Worm (Caenorhabditis elegans): ENCODE measurements around the gene pph-1.

The pph-1 gene

ce11 chrV:10684748-10685147 is 17.6 kb upstream of the pph-1 start:
- TF ChIP-seq ztf-29 (GFP tag; IDR thresholded peaks at IDR 0.05) (no peak), flt-1 (GFP tag; IDR thresholded peaks at IDR 0.05) (no peak)

DNA sequence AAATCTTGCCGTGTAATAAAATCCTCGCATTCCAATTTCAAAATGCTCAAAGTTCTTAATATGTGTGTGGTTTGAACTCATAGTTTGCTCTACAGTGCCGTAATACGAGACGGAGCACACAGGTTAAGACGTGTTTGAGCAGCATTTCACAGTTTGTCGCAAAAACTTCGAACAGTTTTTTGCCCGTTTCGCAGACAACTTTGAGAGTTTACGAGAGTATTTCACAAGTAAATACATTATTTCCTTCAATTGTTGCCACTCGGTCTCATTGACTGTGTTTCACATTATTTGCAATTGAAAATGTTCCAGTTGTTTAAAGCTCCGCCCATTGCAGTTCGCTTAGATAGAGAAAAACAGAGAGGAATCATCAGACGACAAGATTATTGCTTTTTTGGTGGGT is 14.7 kb upstream of the pph-1 start, which contains the start of gene F29F11.20:
TSS of gene F29F11.20 (plus strand) at position 301 of the 400 bp plus-strand sequence.
- TF ChIP-seq ztf-23 (GFP tag; IDR thresholded peaks at IDR 0.05) (no peak), ztf-29 (GFP tag; IDR thresholded peaks at IDR 0.05) (no peak), ref-1 (GFP tag; conservative IDR thresholded peaks at IDR 0.05) (no peak), T22C8.4 (GFP tag; IDR thresholded peaks at IDR 0.05) (no peak), klf-2 (GFP tag; conservative IDR thresholded peaks at IDR 0.05) (no peak), cog-1 (tag; optimal IDR thresholded peaks at IDR 0.05) (no peak), tab-1 (GFP tag; IDR thresholded peaks at IDR 0.05) (no peak), med-1 (GFP tag; optimal IDR thresholded peaks at IDR 0.05; ENCODE audit: insufficient read depth) (no peak), flt-1 (GFP tag; IDR thresholded peaks at IDR 0.05) (no peak)

ce11 chrV:10691313-10691712 is 11.0 kb upstream of the pph-1 start:
- TF ChIP-seq tab-1 (GFP tag; IDR thresholded peaks at IDR 0.05) (no peak), klf-2 (GFP tag; conservative IDR thresholded peaks at IDR 0.05) (no peak), flt-1 (GFP tag; IDR thresholded peaks at IDR 0.05) (no peak), T22C8.4 (GFP tag; IDR thresholded peaks at IDR 0.05) (no peak), cog-1 (tag; optimal IDR thresholded peaks at IDR 0.05) (no peak), ztf-23 (GFP tag; IDR thresholded peaks at IDR 0.05) (no peak), ref-1 (GFP tag; conservative IDR thresholded peaks at IDR 0.05) (no peak), ztf-29 (GFP tag; IDR thresholded peaks at IDR 0.05) (no peak), med-1 (GFP tag; optimal IDR thresholded peaks at IDR 0.05; ENCODE audit: insufficient read depth) (no peak)

DNA sequence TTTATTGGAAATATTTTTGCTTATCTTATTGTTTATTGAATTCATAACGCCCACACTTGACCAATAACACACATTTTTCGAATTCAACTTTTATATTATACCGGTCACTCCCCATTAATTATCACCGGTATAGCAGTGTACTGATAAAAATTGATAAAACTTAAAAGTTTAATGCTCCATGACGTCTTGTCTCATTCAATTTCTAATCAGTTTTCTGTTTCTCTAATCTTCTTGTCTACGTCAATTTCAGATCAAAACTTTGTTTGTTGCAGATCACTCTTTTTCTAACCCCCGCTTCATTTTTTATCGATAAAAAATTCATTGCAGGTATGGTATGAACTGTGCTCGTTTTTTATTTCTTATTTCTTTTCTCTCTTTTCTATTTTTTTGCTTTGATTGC is 8.6 kb upstream of the pph-1 start:
- TF ChIP-seq ref-1 (GFP tag; conservative IDR thresholded peaks at IDR 0.05) = no peak
- TF ChIP-seq T22C8.4 (GFP tag; IDR thresholded peaks at IDR 0.05) = no peak
- no peak for TF ChIP-seq cog-1 (tag; optimal IDR thresholded peaks at IDR 0.05)
- no peak for TF ChIP-seq ztf-29 (GFP tag; IDR thresholded peaks at IDR 0.05)
- no peak for TF ChIP-seq klf-2 (GFP tag; conservative IDR thresholded peaks at IDR 0.05)
- TF ChIP-seq ztf-23 (GFP tag; IDR thresholded peaks at IDR 0.05) = no peak
- no peak for TF ChIP-seq med-1 (GFP tag; optimal IDR thresholded peaks at IDR 0.05; ENCODE audit: insufficient read depth)
- no peak for TF ChIP-seq flt-1 (GFP tag; IDR thresholded peaks at IDR 0.05)
- no peak for TF ChIP-seq tab-1 (GFP tag; IDR thresholded peaks at IDR 0.05)

DNA sequence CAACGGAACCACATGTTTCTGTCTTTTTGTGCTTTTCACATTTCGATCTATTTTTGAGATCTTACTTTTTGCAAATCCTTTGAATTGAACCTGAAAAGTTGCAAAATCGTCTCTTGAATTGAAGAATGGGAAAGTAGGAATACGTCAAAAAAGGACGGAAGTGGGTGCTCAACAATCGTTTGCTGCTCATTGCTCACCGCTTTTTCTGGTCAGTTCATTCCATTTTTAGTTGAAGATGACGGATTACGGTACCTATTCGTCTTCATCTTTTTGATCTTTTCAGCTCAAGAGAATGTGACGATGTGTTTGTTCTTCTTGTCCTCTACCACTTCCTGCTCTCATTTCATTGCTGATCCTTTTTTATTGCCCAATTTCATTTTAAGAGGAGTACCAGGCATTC is 7.2 kb upstream of the pph-1 start, which contains the start of gene C05A2.4:
TSS of gene C05A2.4 (plus strand) at position 301 of the 400 bp plus-strand sequence.
- no peak for TF ChIP-seq med-1 (GFP tag; optimal IDR thresholded peaks at IDR 0.05; ENCODE audit: insufficient read depth)

ce11 chrV:10699122-10699521 is 3.2 kb upstream of the pph-1 start:
- TF ChIP-seq med-1 (GFP tag; optimal IDR thresholded peaks at IDR 0.05; ENCODE audit: insufficient read depth) = no peak
- no peak for TF ChIP-seq flt-1 (GFP tag; IDR thresholded peaks at IDR 0.05)
- TF ChIP-seq ref-1 (GFP tag; conservative IDR thresholded peaks at IDR 0.05) = no peak
- no peak for TF ChIP-seq tab-1 (GFP tag; IDR thresholded peaks at IDR 0.05)
- TF ChIP-seq cog-1 (tag; optimal IDR thresholded peaks at IDR 0.05) = no peak
- no peak for TF ChIP-seq ztf-29 (GFP tag; IDR thresholded peaks at IDR 0.05)
- TF ChIP-seq klf-2 (GFP tag; conservative IDR thresholded peaks at IDR 0.05) = no peak

- TF ChIP-seq tab-1 (GFP tag; IDR thresholded peaks at IDR 0.05) = no peak
- no peak for TF ChIP-seq ztf-23 (GFP tag; IDR thresholded peaks at IDR 0.05)
- no peak for TF ChIP-seq klf-2 (GFP tag; conservative IDR thresholded peaks at IDR 0.05)
- no peak for TF ChIP-seq flt-1 (GFP tag; IDR thresholded peaks at IDR 0.05)
- no peak for TF ChIP-seq med-1 (GFP tag; optimal IDR thresholded peaks at IDR 0.05; ENCODE audit: insufficient read depth)
- TF ChIP-seq cog-1 (tag; optimal IDR thresholded peaks at IDR 0.05) = no peak
- no peak for TF ChIP-seq T22C8.4 (GFP tag; IDR thresholded peaks at IDR 0.05)
- no peak for TF ChIP-seq ref-1 (GFP tag; conservative IDR thresholded peaks at IDR 0.05)
- TF ChIP-seq ztf-29 (GFP tag; IDR thresholded peaks at IDR 0.05) = no peak
Measured at ce11 chrV:10702910-10703309, 561 bp downstream of the pph-1 start.

ce11 chrV:10708346-10708745 is 6.0 kb downstream of the pph-1 start:
- no peak for TF ChIP-seq klf-2 (GFP tag; conservative IDR thresholded peaks at IDR 0.05)
- no peak for TF ChIP-seq ref-1 (GFP tag; conservative IDR thresholded peaks at IDR 0.05)
- no peak for TF ChIP-seq tab-1 (GFP tag; IDR thresholded peaks at IDR 0.05)
- no peak for TF ChIP-seq ztf-29 (GFP tag; IDR thresholded peaks at IDR 0.05)
- no peak for TF ChIP-seq ztf-23 (GFP tag; IDR thresholded peaks at IDR 0.05)
- no peak for TF ChIP-seq cog-1 (tag; optimal IDR thresholded peaks at IDR 0.05)
- TF ChIP-seq T22C8.4 (GFP tag; IDR thresholded peaks at IDR 0.05) = no peak
- TF ChIP-seq flt-1 (GFP tag; IDR thresholded peaks at IDR 0.05) = no peak
- TF ChIP-seq med-1 (GFP tag; optimal IDR thresholded peaks at IDR 0.05; ENCODE audit: insufficient read depth) = no peak

- TF ChIP-seq klf-2 (GFP tag; conservative IDR thresholded peaks at IDR 0.05) (no peak), ztf-23 (GFP tag; IDR thresholded peaks at IDR 0.05) (no peak)
Measured at ce11 chrV:10709385-10709784, 7.0 kb downstream of the pph-1 start.

DNA sequence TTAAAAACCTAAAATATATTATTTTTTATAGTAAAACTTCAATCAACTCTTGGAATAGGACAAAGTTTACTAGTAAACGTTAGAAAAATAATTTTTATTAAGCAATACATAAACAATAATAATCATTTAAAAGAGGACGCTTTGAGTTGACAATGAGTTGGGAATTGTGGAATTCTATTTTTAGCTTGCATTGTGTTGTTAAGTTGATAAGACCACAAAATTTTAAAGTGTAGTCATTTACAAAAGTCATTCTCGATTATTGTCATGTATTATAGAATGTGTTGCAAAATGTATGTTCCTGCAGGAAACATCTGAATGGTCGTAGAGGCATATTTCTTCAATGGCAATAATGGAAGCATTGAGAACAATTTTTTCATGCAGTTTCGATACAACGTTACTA is 8.7 kb downstream of the pph-1 start:
- TF ChIP-seq T22C8.4 (GFP tag; IDR thresholded peaks at IDR 0.05) (no peak), tab-1 (GFP tag; IDR thresholded peaks at IDR 0.05) (no peak), klf-2 (GFP tag; conservative IDR thresholded peaks at IDR 0.05) (no peak), cog-1 (tag; optimal IDR thresholded peaks at IDR 0.05) (no peak), ztf-29 (GFP tag; IDR thresholded peaks at IDR 0.05) (no peak), flt-1 (GFP tag; IDR thresholded peaks at IDR 0.05) (no peak), med-1 (GFP tag; optimal IDR thresholded peaks at IDR 0.05; ENCODE audit: insufficient read depth) (no peak), ref-1 (GFP tag; conservative IDR thresholded peaks at IDR 0.05) (no peak), ztf-23 (GFP tag; IDR thresholded peaks at IDR 0.05) (no peak)

Data from whole organism, midembryonic.